Worm (Caenorhabditis elegans) whole organism, early embryonic: ENCODE data around the gene sut-1.

Experiments used
- B0310.2 ChIP-seq: sonication (generic microtip); optimal IDR thresholded peaks from 2 replicates; lab custom pipeline; 2016; ENCODE audit warnings: mild to moderate bottlenecking, missing genetic modification characterization, missing compliant biosample characterization
- aly-1 ChIP-seq: sonication (generic microtip); optimal IDR thresholded peaks from 2 replicates; lab custom pipeline; 2016; ENCODE audit warnings: missing genetic modification characterization, missing compliant biosample characterization
- ama-1 ChIP-seq: fragments of 150-350 bp; optimal IDR thresholded peaks from 2 replicates; lab custom pipeline; 2014
- ceh-36 ChIP-seq: sonication (generic microtip); optimal IDR thresholded peaks from 2 replicates; lab custom pipeline; 2016; ENCODE audit warnings: missing genetic modification characterization, inconsistent platforms, missing compliant biosample characterization
- ets-7 ChIP-seq: sonication (generic microtip); optimal IDR thresholded peaks from 2 replicates; lab custom pipeline; 2016; ENCODE audit warnings: missing genotype, missing genetic modification characterization, missing compliant biosample characterization
- flt-1 ChIP-seq: fragments of 200-800 bp; sonication (Bioruptor generic); IDR thresholded peaks from 2 replicates; pipeline ENCODE4 v1.3.6; 2022; ENCODE audit warnings: missing genetic modification characterization, missing compliant biosample characterization
- hmbx-1 ChIP-seq: sonication (generic microtip); optimal IDR thresholded peaks from 2 replicates; lab custom pipeline; 2016; ENCODE audit warnings: mild to moderate bottlenecking, missing genetic modification characterization, missing compliant biosample characterization
- hmg-4 ChIP-seq: fragments of 200-800 bp; sonication (Bioruptor generic); optimal IDR thresholded peaks from 2 replicates; lab custom pipeline; 2018; ENCODE audit warnings: mild to moderate bottlenecking, missing genetic modification characterization, missing compliant biosample characterization
- hnd-1 ChIP-seq: sonication (generic microtip); optimal IDR thresholded peaks from 2 replicates; lab custom pipeline; 2016; ENCODE audit warnings: missing genetic modification characterization, missing compliant biosample characterization
- pes-1 ChIP-seq: fragments of 200-800 bp; sonication (Bioruptor generic); IDR thresholded peaks from 2 replicates; pipeline ENCODE4 v1.3.6; 2022; ENCODE audit warnings: missing genetic modification reagents, missing genetic modification characterization, missing compliant biosample characterization
- scrt-1 ChIP-seq: fragments of 200-800 bp; sonication (Bioruptor generic); IDR thresholded peaks from 2 replicates; pipeline ENCODE4 v1.3.6; 2022; ENCODE audit warnings: missing genetic modification characterization, missing compliant biosample characterization
- sea-1 ChIP-seq: fragments of 200-800 bp; sonication (Bioruptor generic); conservative IDR thresholded peaks from 2 replicates; pipeline ENCODE4 v1.3.6; 2022; ENCODE audit warnings: missing genetic modification characterization, missing compliant biosample characterization
- tbx-11 ChIP-seq: fragments of 200-800 bp; sonication (Bioruptor generic); IDR thresholded peaks from 2 replicates; pipeline ENCODE4 v1.3.6; 2022; ENCODE audit warnings: missing genetic modification characterization, missing compliant biosample characterization
- tbx-37 ChIP-seq: fragments of 200-800 bp; sonication (Bioruptor generic); conservative IDR thresholded peaks from 2 replicates; pipeline ENCODE4 v1.3.6; 2022; ENCODE audit warnings: missing genetic modification reagents, missing genetic modification characterization, missing compliant biosample characterization

DNA sequence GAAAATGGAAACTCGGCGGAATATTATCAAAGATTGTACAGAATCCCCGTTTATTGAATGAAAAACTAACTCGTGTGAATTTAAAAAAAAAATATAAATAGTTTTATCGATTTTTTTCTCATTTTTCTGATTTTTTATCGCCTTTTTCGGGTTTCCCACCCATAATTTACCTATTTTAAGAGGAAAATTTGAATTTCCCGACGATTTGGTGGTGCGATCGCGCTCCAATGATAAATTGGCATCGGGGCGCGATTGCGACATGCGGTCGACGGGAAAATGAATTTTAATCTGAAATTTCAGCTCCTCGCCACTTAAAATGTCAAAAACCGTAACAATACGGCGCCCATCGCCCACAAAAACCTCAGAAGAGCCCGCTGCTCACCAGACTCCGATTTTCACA is 4.6 kb upstream of the sut-1 start, which contains the start of gene taf-6.1:
- no peak for TF ChIP-seq hmbx-1
- TF ChIP-seq ama-1 (lab: Kevin White, UChicago), result no peak
- TF ChIP-seq ceh-36, result no peak
- TF ChIP-seq tbx-37, result no peak
- no peak for TF ChIP-seq ets-7
- no peak for TF ChIP-seq B0310.2 (tag; lab: Kevin White, UChicago)
- no peak for TF ChIP-seq scrt-1
- no peak for TF ChIP-seq sea-1 (GFP tag; lab: Robert Waterston, UW)
- no peak for TF ChIP-seq pes-1
- TF ChIP-seq hmg-4 (GFP tag; lab: Kevin White, UChicago), result no peak
- no peak for TF ChIP-seq hnd-1 (tag; lab: Kevin White, UChicago)
- no peak for TF ChIP-seq flt-1 (GFP tag; lab: Robert Waterston, UW)
- TF ChIP-seq aly-1 (tag; lab: Kevin White, UChicago), result no peak
- no peak for TF ChIP-seq tbx-11
